Worm (Caenorhabditis elegans) whole organism, young adult: Measurements from ENCODE around the gene Y54F10AM.15.

Experiments
- B0019.2 ChIP-seq: fragments of 200-800 bp; sonication (Bioruptor generic); conservative IDR thresholded peaks from 2 replicates; pipeline ENCODE4 v1.3.6; 2022; ENCODE audit warnings: missing genetic modification reagents, missing genetic modification characterization, missing compliant biosample characterization
- B0035.1 ChIP-seq: sonication (generic microtip); optimal IDR thresholded peaks from 2 replicates; lab custom pipeline; 2016; ENCODE audit warnings: missing genetic modification characterization, mild to moderate bottlenecking, missing compliant biosample characterization, missing genotype, missing genetic modification reagents
- B0336.3 ChIP-seq: fragments of 200-800 bp; sonication (Bioruptor generic); IDR thresholded peaks from 2 replicates; pipeline ENCODE4 v1.3.6; 2022; ENCODE audit warnings: missing genetic modification characterization, missing compliant biosample characterization
- C06A6.2 ChIP-seq: fragments of 200-800 bp; sonication (Bioruptor generic); conservative IDR thresholded peaks from 2 replicates; pipeline ENCODE4 v1.3.6; 2022; ENCODE audit warnings: missing genetic modification characterization, missing compliant biosample characterization
- C17E4.6 ChIP-seq: fragments of 200-800 bp; sonication (Bioruptor generic); IDR thresholded peaks from 2 replicates; pipeline ENCODE4 v1.3.6; 2022; ENCODE audit warnings: missing genetic modification reagents, missing genetic modification characterization, missing compliant biosample characterization
- F10E7.11 ChIP-seq: sonication (generic microtip); optimal IDR thresholded peaks from 2 replicates; lab custom pipeline; 2017; ENCODE audit warnings: mild to moderate bottlenecking, missing genetic modification characterization, moderate library complexity, missing compliant biosample characterization
- F23B12.7 ChIP-seq: sonication (generic microtip); optimal IDR thresholded peaks from 2 replicates; lab custom pipeline; 2017; ENCODE audit warnings: missing genetic modification characterization, mild to moderate bottlenecking, missing compliant biosample characterization, antibody characterized with exemption, moderate library complexity; ENCODE audit not compliant: insufficient read depth
- F39B2.1 ChIP-seq: fragments of 200-800 bp; sonication (Bioruptor generic); IDR thresholded peaks from 2 replicates; pipeline ENCODE4 v1.3.6; 2022; ENCODE audit warnings: missing genetic modification reagents, missing genetic modification characterization, missing compliant biosample characterization
- F57A8.1 ChIP-seq: fragments of 200-800 bp; sonication (Bioruptor generic); optimal IDR thresholded peaks from 2 replicates; lab custom pipeline; 2018; ENCODE audit warnings: mild to moderate bottlenecking, missing genetic modification characterization, moderate library complexity, missing compliant biosample characterization
- Y67H2A.10 ChIP-seq: fragments of 200-800 bp; sonication (Bioruptor generic); conservative IDR thresholded peaks from 2 replicates; pipeline ENCODE4 v1.3.6; 2022; ENCODE audit warnings: missing genetic modification reagents, missing genetic modification characterization, missing compliant biosample characterization
- Y79H2A.3 ChIP-seq: fragments of 200-800 bp; sonication (Bioruptor generic); conservative IDR thresholded peaks from 2 replicates; pipeline ENCODE4 v1.3.6; 2022; ENCODE audit warnings: missing genetic modification reagents, missing genetic modification characterization, missing compliant biosample characterization
- Y95B8A.8 ChIP-seq: fragments of 200-800 bp; sonication (Bioruptor generic); IDR thresholded peaks from 2 replicates; pipeline ENCODE4 v1.3.6; 2022; ENCODE audit warnings: missing genetic modification reagents, missing genetic modification characterization, missing compliant biosample characterization
- akir-1 ChIP-seq: fragments of 200-800 bp; sonication (Bioruptor generic); optimal IDR thresholded peaks from 2 replicates; lab custom pipeline; 2018; ENCODE audit warnings: mild to moderate bottlenecking, missing genetic modification characterization, moderate library complexity, missing compliant biosample characterization
- athp-1 ChIP-seq: sonication (generic microtip); optimal IDR thresholded peaks from 2 replicates; lab custom pipeline; 2017; ENCODE audit warnings: mild to moderate bottlenecking, missing genetic modification characterization, missing compliant biosample characterization
- ceh-100 ChIP-seq: fragments of 200-800 bp; sonication (Bioruptor generic); IDR thresholded peaks from 2 replicates; pipeline ENCODE4 v1.3.6; 2022; ENCODE audit warnings: missing genetic modification reagents, missing genetic modification characterization, missing compliant biosample characterization
- ceh-27 ChIP-seq: fragments of 200-800 bp; sonication (Bioruptor generic); optimal IDR thresholded peaks from 2 replicates; lab custom pipeline; 2018; ENCODE audit warnings: mild to moderate bottlenecking, missing genetic modification characterization, moderate library complexity, missing compliant biosample characterization
- ceh-79 ChIP-seq: sonication (generic microtip); optimal IDR thresholded peaks from 2 replicates; lab custom pipeline; 2017; ENCODE audit warnings: mild to moderate bottlenecking, missing genetic modification characterization, missing compliant biosample characterization
- die-1 ChIP-seq: sonication (generic microtip); optimal IDR thresholded peaks from 2 replicates; lab custom pipeline; 2016; ENCODE audit warnings: missing genotype, mild to moderate bottlenecking, missing genetic modification characterization, missing compliant biosample characterization
- efl-1 ChIP-seq: fragments of 150-350 bp; optimal IDR thresholded peaks from 2 replicates; lab custom pipeline; 2014; ENCODE audit warnings: missing biosample characterization, missing genetic modification reagents, missing genetic modification characterization
- egl-18 ChIP-seq: fragments of 200-800 bp; sonication (Bioruptor generic); IDR thresholded peaks from 2 replicates; pipeline ENCODE4 v1.3.6; 2022; ENCODE audit warnings: missing genetic modification reagents, missing genetic modification characterization, missing compliant biosample characterization
- ekl-4 ChIP-seq: fragments of 200-800 bp; sonication (Bioruptor generic); IDR thresholded peaks from 2 replicates; pipeline ENCODE4 v1.3.6; 2022; ENCODE audit warnings: missing genetic modification reagents, missing genetic modification characterization, missing compliant biosample characterization
- hrde-1 ChIP-seq: sonication (generic microtip); optimal IDR thresholded peaks from 2 replicates; lab custom pipeline; 2016; ENCODE audit warnings: missing genetic modification characterization, mild to moderate bottlenecking, missing compliant biosample characterization, moderate library complexity, missing genotype, missing genetic modification reagents, borderline replicate concordance
- let-607 ChIP-seq, 2 experiments: fragments of 200-800 bp in 1 of 2; sonication (Bioruptor generic) in 1 of 2; sonication (generic microtip) in 1 of 2; optimal IDR thresholded peaks; 2 replicates each; lab custom pipeline; 2016 to 2018; ENCODE audit warnings: mild to moderate bottlenecking in 2 of 2, missing compliant biosample characterization in 2 of 2, missing genetic modification characterization in 2 of 2, moderate library complexity in 2 of 2, missing genotype in 1 of 2
- lir-1 ChIP-seq: fragments of 200-800 bp; sonication (Bioruptor generic); conservative IDR thresholded peaks from 2 replicates; pipeline ENCODE4 v1.3.6; 2022; ENCODE audit warnings: missing genetic modification reagents, missing genetic modification characterization, missing compliant biosample characterization
- lsl-1 ChIP-seq: fragments of 200-800 bp; sonication (Bioruptor generic); optimal IDR thresholded peaks from 2 replicates; lab custom pipeline; 2018; ENCODE audit warnings: mild to moderate bottlenecking, missing genetic modification characterization, moderate library complexity, missing compliant biosample characterization
- madf-6 ChIP-seq: fragments of 200-800 bp; sonication (Bioruptor generic); IDR thresholded peaks from 2 replicates; pipeline ENCODE4 v1.3.6; 2022; ENCODE audit warnings: missing genetic modification reagents, missing genetic modification characterization, missing compliant biosample characterization
- madf-8 ChIP-seq: fragments of 200-800 bp; sonication (Bioruptor generic); conservative IDR thresholded peaks from 2 replicates; pipeline ENCODE4 v1.3.6; 2022; ENCODE audit warnings: missing genetic modification reagents, missing genetic modification characterization, missing compliant biosample characterization
- mcd-1 ChIP-seq: fragments of 200-800 bp; sonication (Bioruptor generic); IDR thresholded peaks from 2 replicates; pipeline ENCODE4 v1.3.6; 2022; ENCODE audit warnings: missing genetic modification reagents, missing genetic modification characterization, missing compliant biosample characterization
- mel-28 ChIP-seq: sonication (generic microtip); optimal IDR thresholded peaks from 2 replicates; lab custom pipeline; 2016; ENCODE audit warnings: borderline replicate concordance, mild to moderate bottlenecking, missing genetic modification characterization, missing compliant biosample characterization
- nfya-2 ChIP-seq: fragments of 200-800 bp; sonication (Bioruptor generic); IDR thresholded peaks from 2 replicates; pipeline ENCODE4 v1.3.6; 2022; ENCODE audit warnings: missing genetic modification reagents, missing genetic modification characterization, missing compliant biosample characterization
- nhr-179 ChIP-seq: sonication (generic microtip); optimal IDR thresholded peaks from 2 replicates; lab custom pipeline; 2016; ENCODE audit warnings: mild to moderate bottlenecking, missing genetic modification characterization, missing compliant biosample characterization
- nhr-27 ChIP-seq: fragments of 200-800 bp; sonication (Bioruptor generic); optimal IDR thresholded peaks from 2 replicates; lab custom pipeline; 2018; ENCODE audit warnings: mild to moderate bottlenecking, missing genetic modification characterization, moderate library complexity, missing compliant biosample characterization
- nhr-80 ChIP-seq: sonication (generic microtip); optimal IDR thresholded peaks from 2 replicates; lab custom pipeline; 2016; ENCODE audit warnings: missing genetic modification characterization, missing compliant biosample characterization
- pbrm-1 ChIP-seq: fragments of 200-800 bp; sonication (Bioruptor generic); IDR thresholded peaks from 2 replicates; pipeline ENCODE4 v1.3.6; 2022; ENCODE audit warnings: missing genetic modification reagents, missing genetic modification characterization, missing compliant biosample characterization
- pha-4 ChIP-seq: fragments of 150-350 bp; sonication (generic microtip); optimal IDR thresholded peaks from 2 replicates; lab custom pipeline; 2014; ENCODE audit warnings: missing biosample characterization, missing genetic modification reagents, missing genetic modification characterization
- snpc-1.3 ChIP-seq: sonication (generic microtip); optimal IDR thresholded peaks from 2 replicates; lab custom pipeline; 2017; ENCODE audit warnings: missing genetic modification characterization, mild to moderate bottlenecking, missing compliant biosample characterization, antibody characterized with exemption, moderate library complexity, missing genotype, missing genetic modification reagents; ENCODE audit not compliant: insufficient read depth
- snpc-3.4 ChIP-seq: sonication (generic microtip); optimal IDR thresholded peaks from 2 replicates; lab custom pipeline; 2017; ENCODE audit warnings: missing genetic modification characterization, mild to moderate bottlenecking, missing compliant biosample characterization, antibody characterized with exemption, moderate library complexity, missing genotype, missing genetic modification reagents
- snpc-4 ChIP-seq, 5 experiments: fragments of 150-350 bp in 1 of 5; sonication (generic microtip) in 4 of 5; optimal IDR thresholded peaks; 2 replicates each; lab custom pipeline; 2014 to 2018; ENCODE audit warnings: missing genetic modification characterization in 5 of 5, missing biosample characterization in 3 of 5, antibody characterized with exemption in 2 of 5, mild to moderate bottlenecking in 2 of 5, missing compliant biosample characterization in 2 of 5, missing genotype in 2 of 5, moderate library complexity in 2 of 5, missing genetic modification reagents in 1 of 5
- sptf-2 ChIP-seq: fragments of 200-800 bp; sonication (Bioruptor generic); optimal IDR thresholded peaks from 2 replicates; lab custom pipeline; 2018; ENCODE audit warnings: mild to moderate bottlenecking, missing genetic modification characterization, missing compliant biosample characterization
- tbp1 ChIP-seq: fragments of 200-800 bp; sonication (Bioruptor generic); optimal IDR thresholded peaks from 2 replicates; lab custom pipeline; 2018; ENCODE audit warnings: mild to moderate bottlenecking, missing genetic modification characterization, missing compliant biosample characterization
- unc-130 ChIP-seq: sonication (generic microtip); optimal IDR thresholded peaks from 2 replicates; lab custom pipeline; 2016; ENCODE audit warnings: missing genetic modification reagents, missing genetic modification characterization, missing compliant biosample characterization
- xnd-1 ChIP-seq: sonication (generic microtip); optimal IDR thresholded peaks from 2 replicates; lab custom pipeline; 2016; ENCODE audit warnings: missing genotype, missing genetic modification reagents, missing genetic modification characterization, missing compliant biosample characterization
- ztf-18 ChIP-seq: sonication (generic microtip); optimal IDR thresholded peaks from 2 replicates; lab custom pipeline; 2016; ENCODE audit warnings: missing genotype, mild to moderate bottlenecking, missing genetic modification characterization, missing compliant biosample characterization
- ztf-28 ChIP-seq: fragments of 200-800 bp; sonication (Bioruptor generic); IDR thresholded peaks from 2 replicates; pipeline ENCODE4 v1.3.6; 2022; ENCODE audit warnings: missing genetic modification reagents, missing genetic modification characterization, missing compliant biosample characterization

The Y54F10AM.15 gene

ce11 chrIII:2528621-2529113, at the start of gene Y54F10AM.15, which contains the start of the genes rbc-2 and ndua-8 (continued):
- 0 out of 2 replicates have a peak, but pooled peaks have one; percentile 40 for TF ChIP-seq C17E4.6
- peak; percentile 86 for TF ChIP-seq mcd-1
- TF ChIP-seq lsl-1: peak; percentile 80
- no peak for TF ChIP-seq ztf-28 (GFP tag; lab: Robert Waterston, UW)
- TF ChIP-seq F23B12.7 (tag; lab: Kevin White, UChicago): peak; percentile 94
- no peak for TF ChIP-seq Y79H2A.3 (GFP tag; lab: Robert Waterston, UW)
- TF ChIP-seq sptf-2 (GFP tag; lab: Kevin White, UChicago): no peak
- TF ChIP-seq ceh-27: no peak
- TF ChIP-seq madf-6: peak; percentile 88
- TF ChIP-seq snpc-1.3 (tag; lab: Kevin White, UChicago): peak; percentile 76
- TF ChIP-seq nhr-179 (tag; lab: Kevin White, UChicago): no peak
- TF ChIP-seq snpc-4 (GFP tag; optimal IDR thresholded peaks at IDR 0.05; lab: Kevin White, UChicago): peak; percentile 4
- peak in 3 of 4 experiments; percentile 52 to 70 (median 60) for TF ChIP-seq snpc-4 (tag; optimal IDR thresholded peaks at IDR 0.05; lab: Kevin White, UChicago)
- peak; percentile 44; the same call in 1 of the 2 replicates for TF ChIP-seq Y67H2A.10 (GFP tag; lab: Robert Waterston, UW)
- TF ChIP-seq Y95B8A.8 (GFP tag; lab: Robert Waterston, UW): no peak
- TF ChIP-seq hrde-1 (tag; lab: Kevin White, UChicago): no peak
- no peak for TF ChIP-seq F57A8.1
- TF ChIP-seq akir-1 (GFP tag; lab: Kevin White, UChicago): no peak
- TF ChIP-seq F39B2.1 (GFP tag; lab: Robert Waterston, UW): no peak
- peak; percentile 69 for TF ChIP-seq tbp1 (GFP tag; lab: Kevin White, UChicago)
- peak; percentile 10 for TF ChIP-seq die-1 (tag; lab: Kevin White, UChicago)
- no peak for TF ChIP-seq nfya-2 (GFP tag; lab: Robert Waterston, UW)
- TF ChIP-seq madf-8: peak; percentile 71
- peak in 1 of 2 experiments; percentile 72 for TF ChIP-seq let-607 (tag; optimal IDR thresholded peaks at IDR 0.05; lab: Kevin White, UChicago)
- peak; percentile 80 for TF ChIP-seq B0336.3 (GFP tag; lab: Robert Waterston, UW)
- peak; percentile 61 for TF ChIP-seq snpc-3.4
- TF ChIP-seq B0019.2: peak; percentile 97
- TF ChIP-seq efl-1: peak; percentile 38
- no peak for TF ChIP-seq mel-28 (tag; lab: Kevin White, UChicago)
- peak; percentile 64 for TF ChIP-seq ztf-18 (tag; lab: Kevin White, UChicago)
- peak; percentile 48 for TF ChIP-seq xnd-1 (tag; lab: Kevin White, UChicago)
- TF ChIP-seq athp-1 (tag; lab: Kevin White, UChicago): peak; percentile 41
- 0 out of 2 replicates have a peak, but pooled peaks have one; percentile 33 for TF ChIP-seq lir-1 (GFP tag; lab: Robert Waterston, UW)
- peak; percentile 87 for TF ChIP-seq pbrm-1
- TF ChIP-seq unc-130 (GFP tag; lab: Kevin White, UChicago): peak; percentile 47
- TF ChIP-seq, all 124 proteins: peak for 43

ce11 chrIII:2577982-2578381, 49.5 kb upstream of the Y54F10AM.15 start:
- TF ChIP-seq nhr-80 (tag; lab: Kevin White, UChicago): no peak
- TF ChIP-seq xnd-1 (tag; lab: Kevin White, UChicago): no peak
- TF ChIP-seq ekl-4 (GFP tag; lab: Robert Waterston, UW): no peak
- TF ChIP-seq B0035.1: no peak
- no peak for TF ChIP-seq efl-1
- TF ChIP-seq lir-1 (GFP tag; lab: Robert Waterston, UW): no peak
- no peak for TF ChIP-seq C06A6.2
- no peak for TF ChIP-seq egl-18 (GFP tag; lab: Robert Waterston, UW)
- no peak for TF ChIP-seq F10E7.11 (tag; lab: Kevin White, UChicago)
- no peak for TF ChIP-seq ceh-79 (tag; lab: Kevin White, UChicago)
- no peak for TF ChIP-seq pha-4 (tag; lab: Kevin White, UChicago)
- no peak for TF ChIP-seq nhr-27 (tag; lab: Kevin White, UChicago)
- TF ChIP-seq ceh-100 (GFP tag; lab: Robert Waterston, UW): no peak
